Worm (Caenorhabditis elegans) whole organism, L2 larva: ENCODE data around the gene dep-1.

Source experiments
- C34F6.9 ChIP-seq: fragments of 150-350 bp; optimal IDR thresholded peaks from 2 replicates; lab custom pipeline; 2014; ENCODE audit warnings: missing biosample characterization, missing genetic modification characterization
- R02D3.7 ChIP-seq: fragments of 150-350 bp; optimal IDR thresholded peaks from 2 replicates; lab custom pipeline; 2014; ENCODE audit warnings: missing biosample characterization, missing genetic modification characterization
- Y55F3AM.14 ChIP-seq: fragments of 200-800 bp; sonication (Bioruptor generic); optimal IDR thresholded peaks from 2 replicates; lab custom pipeline; 2018; ENCODE audit warnings: mild to moderate bottlenecking, missing genetic modification characterization, missing compliant biosample characterization
- ZK546.5 ChIP-seq: sonication (generic microtip); optimal IDR thresholded peaks from 2 replicates; lab custom pipeline; 2017; ENCODE audit warnings: missing biosample characterization, missing genetic modification characterization
- alr-1 ChIP-seq: fragments of 150-350 bp; optimal IDR thresholded peaks from 2 replicates; lab custom pipeline; 2014; ENCODE audit warnings: missing biosample characterization, missing genetic modification characterization
- aly-2 ChIP-seq: fragments of 150-350 bp; optimal IDR thresholded peaks from 2 replicates; lab custom pipeline; 2014; ENCODE audit warnings: missing biosample characterization, missing genetic modification characterization
- ama-1 ChIP-seq: fragments of 150-350 bp; optimal IDR thresholded peaks from 2 replicates; lab custom pipeline; 2018; ENCODE audit warnings: inconsistent platforms
- blmp-1 ChIP-seq: sonication (generic microtip); optimal IDR thresholded peaks from 2 replicates; lab custom pipeline; 2017; ENCODE audit warnings: missing genetic modification characterization, mild to moderate bottlenecking, missing compliant biosample characterization, antibody characterized with exemption, moderate library complexity; ENCODE audit not compliant: insufficient read depth
- ceh-16 ChIP-seq: fragments of 150-350 bp; optimal IDR thresholded peaks from 2 replicates; lab custom pipeline; 2014; ENCODE audit warnings: missing biosample characterization, missing genetic modification characterization
- ceh-82 ChIP-seq: fragments of 150-350 bp; optimal IDR thresholded peaks from 2 replicates; lab custom pipeline; 2014; ENCODE audit warnings: missing biosample characterization, missing genetic modification characterization
- crh-2 ChIP-seq: sonication (generic microtip); optimal IDR thresholded peaks from 2 replicates; lab custom pipeline; 2017; ENCODE audit warnings: missing biosample characterization, missing genetic modification characterization
- egl-27 ChIP-seq: sonication (generic microtip); optimal IDR thresholded peaks from 3 replicates; lab custom pipeline; 2017; ENCODE audit warnings: missing biosample characterization, missing genetic modification reagents, missing genetic modification characterization
- elt-1 ChIP-seq: fragments of 150-350 bp; optimal IDR thresholded peaks from 2 replicates; lab custom pipeline; 2014; ENCODE audit warnings: missing biosample characterization, missing genetic modification characterization
- elt-3 ChIP-seq: sonication (generic microtip); optimal IDR thresholded peaks from 2 replicates; lab custom pipeline; 2017; ENCODE audit warnings: missing biosample characterization, missing genetic modification characterization
- gmeb-1 ChIP-seq: fragments of 150-350 bp; optimal IDR thresholded peaks from 2 replicates; lab custom pipeline; 2014; ENCODE audit warnings: missing biosample characterization, missing genetic modification characterization
- lin-13 ChIP-seq: fragments of 150-350 bp; optimal IDR thresholded peaks from 2 replicates; lab custom pipeline; 2014; ENCODE audit warnings: missing biosample characterization, missing genetic modification reagents, missing genetic modification characterization
- lsy-2 ChIP-seq, 2 experiments: fragments of 150-350 bp in 1 of 2; sonication (generic microtip) in 1 of 2; optimal IDR thresholded peaks; 2 replicates each; lab custom pipeline; 2014 to 2017; ENCODE audit warnings: missing biosample characterization in 2 of 2, missing genetic modification characterization in 2 of 2
- mab-5 ChIP-seq: fragments of 150-350 bp; optimal IDR thresholded peaks from 2 replicates; lab custom pipeline; 2014; ENCODE audit warnings: missing biosample characterization, missing genetic modification characterization
- mbf-1 ChIP-seq: sonication (generic microtip); optimal IDR thresholded peaks from 2 replicates; lab custom pipeline; 2017; ENCODE audit warnings: missing biosample characterization, missing genetic modification characterization
- mdl-1 ChIP-seq, 2 experiments: fragments of 150-350 bp in 1 of 2; sonication (generic microtip) in 1 of 2; optimal IDR thresholded peaks; 2 replicates each; lab custom pipeline; 2017; ENCODE audit warnings: missing biosample characterization in 2 of 2, missing genetic modification characterization in 2 of 2
- nhr-10 ChIP-seq: sonication (generic microtip); optimal IDR thresholded peaks from 2 replicates; lab custom pipeline; 2017; ENCODE audit warnings: missing biosample characterization, missing genetic modification characterization
- nhr-11 ChIP-seq: fragments of 150-350 bp; optimal IDR thresholded peaks from 2 replicates; lab custom pipeline; 2014; ENCODE audit warnings: missing biosample characterization, missing genetic modification characterization
- nhr-12 ChIP-seq: fragments of 150-350 bp; optimal IDR thresholded peaks from 2 replicates; lab custom pipeline; 2014; ENCODE audit warnings: missing biosample characterization, missing genetic modification characterization
- nhr-129 ChIP-seq: fragments of 150-350 bp; optimal IDR thresholded peaks from 2 replicates; lab custom pipeline; 2014; ENCODE audit warnings: missing biosample characterization, missing genetic modification characterization
- nhr-21 ChIP-seq: fragments of 150-350 bp; optimal IDR thresholded peaks from 2 replicates; lab custom pipeline; 2014; ENCODE audit warnings: missing biosample characterization, missing genetic modification characterization
- nhr-23 ChIP-seq: fragments of 150-350 bp; optimal IDR thresholded peaks from 2 replicates; lab custom pipeline; 2014; ENCODE audit warnings: missing biosample characterization, missing genetic modification reagents, missing genetic modification characterization
- nhr-237 ChIP-seq: fragments of 150-350 bp; optimal IDR thresholded peaks from 2 replicates; lab custom pipeline; 2014; ENCODE audit warnings: missing biosample characterization, missing genetic modification characterization
- nhr-25 ChIP-seq: fragments of 150-350 bp; sonication (generic microtip); optimal IDR thresholded peaks from 3 replicates; lab custom pipeline; 2014; ENCODE audit warnings: missing biosample characterization, missing genetic modification characterization
- nhr-6 ChIP-seq: fragments of 150-350 bp; optimal IDR thresholded peaks from 2 replicates; lab custom pipeline; 2014; ENCODE audit warnings: missing biosample characterization, missing genetic modification characterization
- nhr-77 ChIP-seq: fragments of 150-350 bp; optimal IDR thresholded peaks from 2 replicates; lab custom pipeline; 2014; ENCODE audit warnings: missing biosample characterization, missing genetic modification characterization
- sem-4 ChIP-seq: fragments of 150-350 bp; optimal IDR thresholded peaks from 2 replicates; lab custom pipeline; 2014; ENCODE audit warnings: missing biosample characterization, missing genetic modification reagents, missing genetic modification characterization
- skn-1 ChIP-seq: sonication (generic microtip); optimal IDR thresholded peaks from 2 replicates; lab custom pipeline; 2017; ENCODE audit warnings: missing biosample characterization, missing genetic modification characterization
- sma-3 ChIP-seq: sonication (generic microtip); optimal IDR thresholded peaks from 2 replicates; lab custom pipeline; 2016; ENCODE audit warnings: missing genetic modification reagents, missing genetic modification characterization, missing compliant biosample characterization
- sma-9 ChIP-seq, 2 experiments: fragments of 150-350 bp in 1 of 2; sonication (generic microtip) in 1 of 2; optimal IDR thresholded peaks; 2 replicates each; lab custom pipeline; 2014 to 2016; ENCODE audit warnings: missing genetic modification characterization in 2 of 2, mild to moderate bottlenecking in 1 of 2, missing biosample characterization in 1 of 2, missing compliant biosample characterization in 1 of 2, missing genetic modification reagents in 1 of 2, moderate library complexity in 1 of 2
- snpc-4 ChIP-seq: fragments of 150-350 bp; optimal IDR thresholded peaks from 2 replicates; lab custom pipeline; 2014; ENCODE audit warnings: missing biosample characterization, missing genetic modification characterization
- unc-39 ChIP-seq: fragments of 150-350 bp; optimal IDR thresholded peaks from 2 replicates; lab custom pipeline; 2014; ENCODE audit warnings: missing biosample characterization, missing genetic modification characterization
- unc-55 ChIP-seq: fragments of 150-350 bp; sonication (generic microtip); optimal IDR thresholded peaks from 3 replicates; lab custom pipeline; 2014; ENCODE audit warnings: missing biosample characterization, missing genetic modification reagents, missing genetic modification characterization
- unc-62 ChIP-seq: fragments of 150-350 bp; optimal IDR thresholded peaks from 2 replicates; lab custom pipeline; 2014; ENCODE audit warnings: missing biosample characterization, missing genetic modification reagents, missing genetic modification characterization
- zag-1 ChIP-seq: fragments of 150-350 bp; optimal IDR thresholded peaks from 2 replicates; lab custom pipeline; 2014; ENCODE audit warnings: missing biosample characterization, missing genetic modification characterization
- ztf-1 ChIP-seq: fragments of 200-800 bp; sonication (Bioruptor generic); conservative IDR thresholded peaks from 2 replicates; pipeline ENCODE4 v1.3.6; 2022; ENCODE audit warnings: missing genetic modification characterization, missing compliant biosample characterization
- ztf-11 ChIP-seq: sonication (generic microtip); optimal IDR thresholded peaks from 2 replicates; lab custom pipeline; 2017; ENCODE audit warnings: missing biosample characterization, missing genetic modification characterization
- ztf-4 ChIP-seq: fragments of 150-350 bp; optimal IDR thresholded peaks from 2 replicates; lab custom pipeline; 2014; ENCODE audit warnings: missing biosample characterization, missing genetic modification characterization

Gene dep-1

DNA sequence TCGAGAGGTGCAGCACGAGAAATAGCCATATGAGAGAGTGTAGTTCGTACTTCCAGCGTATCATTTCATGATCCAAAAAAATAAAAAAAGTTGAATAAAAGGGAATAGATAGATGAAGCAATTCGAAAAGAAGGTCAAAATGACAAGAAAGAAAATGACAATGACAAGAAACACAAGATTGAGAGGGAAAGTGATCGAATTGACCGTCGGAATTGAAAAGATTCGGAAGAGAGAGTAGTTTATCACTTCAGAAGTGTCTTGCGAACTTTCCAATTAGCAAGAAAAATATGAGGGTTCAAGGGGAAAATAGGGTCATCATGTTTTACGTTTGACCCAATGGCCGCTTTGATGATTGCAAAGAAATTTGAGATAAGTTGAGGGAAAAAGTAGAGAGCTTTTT is at the start of gene dep-1:
Gene dep-1 (minus strand): TSS at position 95 of the 400 bp plus-strand sequence.
- TF ChIP-seq blmp-1 (peak; percentile 72), sma-3 (GFP tag; lab: Kevin White, UChicago) (no peak)

DNA sequence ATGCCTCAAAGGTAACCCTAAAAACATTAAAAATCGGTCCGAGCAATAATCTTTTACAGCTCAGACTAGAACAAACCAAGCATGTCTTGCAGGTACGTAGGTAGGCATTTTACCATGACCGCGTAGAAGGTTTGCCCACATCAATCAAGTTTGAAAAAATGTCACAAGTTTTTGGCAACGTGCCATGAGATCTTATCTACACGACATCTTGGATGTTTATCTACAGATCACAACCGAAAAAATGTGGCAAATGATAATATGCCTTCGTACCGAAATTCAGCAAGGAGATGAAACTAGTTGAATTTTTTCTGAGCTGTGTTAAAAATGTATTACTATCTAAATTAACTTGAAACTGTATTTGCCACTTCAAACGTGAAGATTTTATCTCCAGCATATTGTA is 44.8 kb upstream of the dep-1 start:
- TF ChIP-seq blmp-1 (no peak), nhr-23 (peak; percentile 91), ceh-16 (peak; percentile 73), elt-1 (tag; lab: Kevin White, UChicago) (peak; percentile 82), nhr-6 (tag; lab: Kevin White, UChicago) (peak; percentile 20), nhr-11 (tag; lab: Kevin White, UChicago) (no peak), sma-9 (GFP tag; optimal IDR thresholded peaks at IDR 0.05; lab: Kevin White, UChicago) (peak; percentile 6), sma-9 (tag; optimal IDR thresholded peaks at IDR 0.05; lab: Kevin White, UChicago) (no peak), nhr-25 (tag; lab: Kevin White, UChicago) (peak; percentile 21), unc-39 (tag; lab: Kevin White, UChicago) (no peak)

DNA sequence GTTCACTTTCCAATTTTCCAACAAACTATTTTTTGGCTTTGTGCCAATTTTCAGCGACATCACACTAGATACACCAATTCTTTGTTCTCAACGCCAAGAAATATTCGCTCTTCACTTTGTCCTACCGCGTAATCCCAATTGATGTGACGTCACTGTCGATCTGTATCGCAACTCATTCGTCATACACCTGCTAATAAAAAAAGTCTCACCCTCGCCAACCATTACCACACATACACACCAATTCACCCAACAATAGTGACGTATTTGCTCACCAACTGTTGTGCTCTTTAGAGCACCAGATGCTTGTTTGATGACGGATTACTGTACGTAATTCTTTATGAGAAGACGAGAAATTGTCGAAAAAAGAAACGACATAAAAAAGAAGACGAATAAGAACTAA is 43.8 kb upstream of the dep-1 start:
- TF ChIP-seq mdl-1 (tag; optimal IDR thresholded peaks at IDR 0.05; lab: Kevin White, UChicago), result no peak
- no peak for TF ChIP-seq nhr-12
- no peak for TF ChIP-seq ceh-82 (tag; lab: Kevin White, UChicago)
- TF ChIP-seq nhr-237 (tag; lab: Kevin White, UChicago), result no peak
- TF ChIP-seq, all 48 proteins: peak for 0

- no peak for TF ChIP-seq ceh-16
- peak; percentile 40 for TF ChIP-seq nhr-25 (tag; lab: Kevin White, UChicago)
- TF ChIP-seq sma-9 (GFP tag; optimal IDR thresholded peaks at IDR 0.05; lab: Kevin White, UChicago), result no peak
- TF ChIP-seq sma-9 (tag; optimal IDR thresholded peaks at IDR 0.05; lab: Kevin White, UChicago), result no peak
- no peak for TF ChIP-seq nhr-6 (tag; lab: Kevin White, UChicago)
- TF ChIP-seq unc-55 (GFP tag; lab: Kevin White, UChicago), result peak; percentile 8
- no peak for TF ChIP-seq zag-1 (tag; lab: Kevin White, UChicago)
- no peak for TF ChIP-seq aly-2 (tag; lab: Kevin White, UChicago)
Observed at ce11 chrII:9062261-9062948, 42.8 kb upstream of the dep-1 start.

DNA sequence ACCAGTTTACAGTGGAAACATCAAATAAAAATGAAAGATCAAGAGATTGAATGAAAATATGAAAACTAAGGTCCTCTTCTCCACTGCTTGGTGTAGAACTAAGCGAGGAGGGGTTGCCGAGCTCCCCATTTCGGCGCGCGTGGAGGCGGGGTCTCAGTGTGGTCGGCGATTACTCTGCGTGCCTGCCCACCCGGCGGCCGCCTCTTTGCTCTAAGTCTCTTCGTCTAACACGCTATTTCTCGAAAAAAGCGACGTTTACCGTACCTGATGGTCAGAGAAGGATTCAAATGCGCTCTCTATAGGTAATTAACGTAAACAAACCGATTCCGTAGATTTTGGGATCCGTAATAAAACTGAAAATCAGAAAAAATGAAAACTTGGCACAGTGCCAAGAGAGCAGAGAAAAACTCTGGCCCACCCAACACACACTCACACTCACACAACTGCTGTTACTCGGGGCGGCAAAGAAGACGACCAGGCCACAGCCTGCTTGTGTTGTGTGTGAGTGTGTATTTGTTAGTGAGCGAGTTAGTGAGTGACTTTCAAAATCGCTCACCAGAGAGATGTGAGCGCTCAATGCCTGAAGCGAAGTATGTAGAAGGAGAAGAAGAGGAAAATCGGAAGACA is 42.1 kb upstream of the dep-1 start:
- TF ChIP-seq nhr-10 (tag; lab: Kevin White, UChicago), result no peak
- no peak for TF ChIP-seq ceh-82 (tag; lab: Kevin White, UChicago)
- no peak for TF ChIP-seq elt-3 (tag; lab: Kevin White, UChicago)
- TF ChIP-seq ztf-11 (tag; lab: Kevin White, UChicago), result no peak
- TF ChIP-seq mbf-1, result no peak
- TF ChIP-seq blmp-1, result no peak
- no peak for TF ChIP-seq alr-1 (tag; lab: Kevin White, UChicago)
- TF ChIP-seq ceh-16, result peak; percentile 24
- TF ChIP-seq nhr-21 (tag; lab: Kevin White, UChicago), result no peak
- peak; percentile 43 to 84 for TF ChIP-seq lsy-2 (tag; optimal IDR thresholded peaks at IDR 0.05; lab: Kevin White, UChicago)
- TF ChIP-seq ztf-1 (GFP tag; lab: Robert Waterston, UW), result no peak
- TF ChIP-seq nhr-12, result no peak
- TF ChIP-seq zag-1 (tag; lab: Kevin White, UChicago), result peak; percentile 79
- TF ChIP-seq lin-13 (GFP tag; lab: Kevin White, UChicago), result peak; percentile 32
- peak; percentile 40 for TF ChIP-seq sem-4 (tag; lab: Kevin White, UChicago)
- TF ChIP-seq nhr-129 (tag; lab: Kevin White, UChicago), result peak; percentile 95
- no peak for TF ChIP-seq unc-62 (GFP tag; lab: Kevin White, UChicago)
- peak; percentile 32 for TF ChIP-seq ama-1 (lab: Kevin White, UChicago)
- TF ChIP-seq crh-2 (tag; lab: Kevin White, UChicago), result peak; percentile 61
- TF ChIP-seq R02D3.7 (tag; lab: Kevin White, UChicago), result no peak
- peak; percentile 81 for TF ChIP-seq unc-55 (GFP tag; lab: Kevin White, UChicago)
- TF ChIP-seq ZK546.5 (tag; lab: Kevin White, UChicago), result no peak
- peak; percentile 80 for TF ChIP-seq C34F6.9 (tag; lab: Kevin White, UChicago)
- TF ChIP-seq unc-39 (tag; lab: Kevin White, UChicago), result no peak
- no peak for TF ChIP-seq nhr-77 (tag; lab: Kevin White, UChicago)
- peak; percentile 54 for TF ChIP-seq egl-27 (tag; lab: Kevin White, UChicago)
- no peak for TF ChIP-seq snpc-4
- no peak for TF ChIP-seq nhr-6 (tag; lab: Kevin White, UChicago)
- peak; percentile 40 for TF ChIP-seq mab-5 (tag; lab: Kevin White, UChicago)
- no peak for TF ChIP-seq Y55F3AM.14 (GFP tag; lab: Kevin White, UChicago)
- peak; percentile 30 for TF ChIP-seq nhr-25 (tag; lab: Kevin White, UChicago)
- TF ChIP-seq skn-1 (tag; lab: Kevin White, UChicago), result no peak
- TF ChIP-seq gmeb-1 (tag; lab: Kevin White, UChicago), result peak; percentile 40
- TF ChIP-seq ztf-4 (tag; lab: Kevin White, UChicago), result peak; percentile 71
